Fruit fly (Drosophila melanogaster): ENCODE results near the gene Dyro.

Dyro gene

DNA sequence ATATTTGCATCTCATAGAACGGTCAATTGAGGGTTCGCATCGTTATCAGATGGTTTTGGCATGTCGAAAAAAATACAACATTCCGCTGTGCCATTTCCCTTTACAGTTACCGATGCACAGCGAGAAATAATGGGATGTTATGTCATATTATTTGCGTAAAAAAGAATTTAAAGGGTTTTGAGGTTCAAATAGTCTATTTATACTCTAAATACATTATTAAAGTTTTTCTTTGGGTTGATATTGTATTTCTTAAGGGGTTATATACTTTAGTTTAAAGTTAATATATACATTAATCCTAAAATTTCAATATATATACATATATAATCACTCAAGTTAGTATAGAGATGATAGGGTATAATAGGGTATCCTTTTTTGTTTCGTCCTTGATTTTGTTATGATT lies 7.2 kb upstream of the Dyro start (continued):
- TF ChIP-seq Atf6 (GFP tag; IDR thresholded peaks at IDR 0.05) (no peak), CG4328 (GFP tag; optimal IDR thresholded peaks at IDR 0.05) (no peak), sqz (GFP tag; optimal IDR thresholded peaks at IDR 0.05) (peak; percentile 12), CG31365 (tag; optimal IDR thresholded peaks at IDR 0.05) (no peak), Hmr (GFP tag; optimal IDR thresholded peaks at IDR 0.05) (peak; percentile 10), fru (optimal IDR thresholded peaks at IDR 0.05) (no peak), CG9932 (GFP tag; IDR thresholded peaks at IDR 0.05) (no peak), pum (GFP tag; optimal IDR thresholded peaks at IDR 0.05) (no peak), CG2199 (GFP tag; IDR thresholded peaks at IDR 0.05) (no peak), h (optimal IDR thresholded peaks at IDR 0.05) (no peak), Sox100B (GFP tag; optimal IDR thresholded peaks at IDR 0.05) (peak; percentile 3), CG42726 (GFP tag; IDR thresholded peaks at IDR 0.05; ENCODE audit: partially characterized antibody) (no peak), az2 (GFP tag; optimal IDR thresholded peaks at IDR 0.05) (peak; percentile 0), Hmx (GFP tag; optimal IDR thresholded peaks at IDR 0.05) (no peak), Stat92E (GFP tag; optimal IDR thresholded peaks at IDR 0.05) (no peak), prd (optimal IDR thresholded peaks at IDR 0.05) (no peak), prd (GFP tag; IDR thresholded peaks at IDR 0.05) (no peak; the same call in 2 of the 3 replicates), CrebB (tag; optimal IDR thresholded peaks at IDR 0.05) (no peak), bigmax (GFP tag; optimal IDR thresholded peaks at IDR 0.05) (no peak), CG13894 (tag; optimal IDR thresholded peaks at IDR 0.05) (no peak), CG9876 (GFP tag; optimal IDR thresholded peaks at IDR 0.05) (no peak), grau (tag; optimal IDR thresholded peaks at IDR 0.05) (peak; percentile 40), run (tag; optimal IDR thresholded peaks at IDR 0.05) (no peak), CHES-1-like (GFP tag; optimal IDR thresholded peaks at IDR 0.05) (no peak), Neu2 (GFP tag; optimal IDR thresholded peaks at IDR 0.05; ENCODE audit: borderline replicate concordance) (no peak), Doc2 (GFP tag; IDR thresholded peaks at IDR 0.05) (no peak), CG31388 (GFP tag; optimal IDR thresholded peaks at IDR 0.05) (no peak), CG4360 (GFP tag; IDR thresholded peaks at IDR 0.05) (no peak), Sox102F (GFP tag; optimal IDR thresholded peaks at IDR 0.05) (peak; percentile 13), CG3847 (GFP tag; IDR thresholded peaks at IDR 0.05) (no peak), Deaf1 (tag; optimal IDR thresholded peaks at IDR 0.05) (peak; percentile 4), CG5245 (GFP tag; optimal IDR thresholded peaks at IDR 0.05) (no peak), Opbp (GFP tag; IDR thresholded peaks at IDR 0.05; ENCODE audit: partially characterized antibody) (no peak), CG9727 (GFP tag; optimal IDR thresholded peaks at IDR 0.05) (peak; percentile 46), CG6254 (GFP tag; optimal IDR thresholded peaks at IDR 0.05) (peak; percentile 2), CTCF (GFP tag; optimal IDR thresholded peaks at IDR 0.05) (no peak), Hsf (GFP tag; optimal IDR thresholded peaks at IDR 0.05) (no peak), dmrt99B (tag; optimal IDR thresholded peaks at IDR 0.05) (peak; percentile 42), nmo (GFP tag; optimal IDR thresholded peaks at IDR 0.05) (peak; percentile 50), CG4424 (GFP tag; optimal IDR thresholded peaks at IDR 0.05) (peak; percentile 31), CG12659 (GFP tag; optimal IDR thresholded peaks at IDR 0.05) (peak; percentile 12), CG6791 (GFP tag; IDR thresholded peaks at IDR 0.05; ENCODE audit: partially characterized antibody) (no peak), CG11456 (GFP tag; IDR thresholded peaks at IDR 0.05) (no peak), sisA (GFP tag; IDR thresholded peaks at IDR 0.05) (no peak), CG10267 (tag; optimal IDR thresholded peaks at IDR 0.05) (peak; percentile 25), CG11504 (tag; optimal IDR thresholded peaks at IDR 0.05) (peak; percentile 72), D19B (GFP tag; optimal IDR thresholded peaks at IDR 0.05) (no peak), klu (GFP tag; IDR thresholded peaks at IDR 0.05) (no peak), ara (GFP tag; IDR thresholded peaks at IDR 0.05) (no peak), Sry-δ (GFP tag; optimal IDR thresholded peaks at IDR 0.05) (no peak), row (GFP tag; IDR thresholded peaks at IDR 0.05) (peak; percentile 38; the same call in 2 of the 3 replicates), CG17328 (GFP tag; IDR thresholded peaks at IDR 0.05) (0 out of 2 replicates have a peak, but pooled peaks have one; percentile 7), bsh (GFP tag; optimal IDR thresholded peaks at IDR 0.05) (peak in 1 of 2 experiments; percentile 6)

All from whole organism, embryonic.